3 fruit fly cellular contexts compared by ENCODE assay signal in the genomic region with DNA sequence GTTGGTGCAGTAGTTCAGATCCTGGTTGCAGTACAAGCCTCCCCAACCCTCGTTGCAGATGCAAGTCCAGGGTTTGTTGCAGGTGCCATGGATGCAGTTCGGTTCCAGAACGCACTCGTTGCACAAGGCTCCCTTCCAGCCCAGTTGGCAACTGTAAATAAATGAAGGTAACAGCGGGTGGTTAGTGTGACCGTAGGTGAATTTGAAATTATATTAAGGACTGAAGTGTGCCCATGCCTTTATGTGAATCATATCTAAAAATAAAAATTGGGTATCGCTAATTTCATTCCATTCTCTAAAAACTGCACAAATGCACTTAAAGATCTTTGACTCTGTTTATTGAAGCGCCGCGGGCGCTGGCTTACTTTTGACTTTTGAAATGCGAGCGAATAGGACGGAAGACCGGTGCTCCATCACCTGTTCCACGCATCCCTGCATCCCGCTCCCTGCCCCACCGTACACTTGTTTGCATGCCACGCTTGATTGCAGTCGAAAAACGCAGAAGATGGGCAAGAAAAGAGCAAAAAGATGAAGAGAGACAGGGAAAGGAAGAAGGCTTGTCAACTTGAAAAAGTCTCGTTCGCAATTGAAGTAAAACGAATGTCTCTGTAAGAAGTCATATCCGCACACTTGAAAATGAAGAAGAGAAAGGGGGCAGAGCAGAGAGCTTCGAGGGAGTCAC.
TF ChIP-seq lines count a peak whose summit lies in the region.

No protein-coding gene starts in this region.

- TF ChIP-seq CTCF in whole organism, embryonic (GFP tag; optimal IDR thresholded peaks at IDR 0.05; lab: Kevin White, UChicago): no peak

TF ChIP-seq in whole organism, embryonic, 481 proteins besides CTCF, POLR2A, EP300 and RAD21:
- TF ChIP-seq Ets65A (GFP tag; lab: Kevin White, UChicago) (peak; percentile 6), CG17912 (GFP tag; optimal IDR thresholded peaks at IDR 0.05; lab: Kevin White, UChicago) (no peak), stwl (tag; optimal IDR thresholded peaks at IDR 0.05; lab: Kevin White, UChicago) (peak; percentile 95)
TF ChIP-seq in whole organism, embryonic: peak in this region for 2.

TF ChIP-seq in whole organism, prepupa, 60 proteins besides CTCF, POLR2A, EP300 and RAD21:
- TF ChIP-seq Eip78C (GFP tag; lab: Kevin White, UChicago) (peak; percentile 38), CG4318 (GFP tag; optimal IDR thresholded peaks at IDR 0.05; lab: Kevin White, UChicago) (no peak), ss (GFP tag; optimal IDR thresholded peaks at IDR 0.05; lab: Kevin White, UChicago) (peak in 1 of 2 experiments; percentile 69)

TF ChIP-seq in whole organism, wandering third instar larva, 38 proteins besides CTCF, POLR2A, EP300 and RAD21:
- TF ChIP-seq Rel (GFP tag; optimal IDR thresholded peaks at IDR 0.05; lab: Kevin White, UChicago) (no peak), Rel (tag; optimal IDR thresholded peaks at IDR 0.05; lab: Kevin White, UChicago) (no peak), Jra (GFP tag; optimal IDR thresholded peaks at IDR 0.05; lab: Kevin White, UChicago) (no peak), psq (GFP tag; optimal IDR thresholded peaks at IDR 0.05; lab: Kevin White, UChicago) (peak; percentile 63)
TF ChIP-seq in whole organism, wandering third instar larva: peak in this region for 1.
